Worm (Caenorhabditis elegans): ENCODE measurements around the gene nhr-12.

The nhr-12 gene

ce11 chrV:10091152-10091551, 7.3 kb upstream of the nhr-12 start, which contains the start of gene R04B5.11:
Gene R04B5.11, minus strand, starts transcription at chrV:10091252.
- TF ChIP-seq chd-7 (tag; optimal IDR thresholded peaks at IDR 0.05) (no peak), nhr-90 (tag; optimal IDR thresholded peaks at IDR 0.05) (no peak), Y95B8A.8 (GFP tag; IDR thresholded peaks at IDR 0.05) (no peak), ceh-91 (GFP tag; IDR thresholded peaks at IDR 0.05) (no peak), madf-6 (GFP tag; IDR thresholded peaks at IDR 0.05) (no peak), nfyb-1 (GFP tag; IDR thresholded peaks at IDR 0.05) (no peak), let-526 (GFP tag; IDR thresholded peaks at IDR 0.05) (no peak), hlh-12 (tag; optimal IDR thresholded peaks at IDR 0.05) (no peak), let-607 (tag; optimal IDR thresholded peaks at IDR 0.05) (no peak), hlh-26 (GFP tag; conservative IDR thresholded peaks at IDR 0.05) (no peak), B0336.3 (GFP tag; IDR thresholded peaks at IDR 0.05) (no peak), Y79H2A.3 (GFP tag; conservative IDR thresholded peaks at IDR 0.05) (no peak), zim-3 (tag; optimal IDR thresholded peaks at IDR 0.05) (no peak), cebp-2 (GFP tag; IDR thresholded peaks at IDR 0.05) (no peak), athp-1 (tag; optimal IDR thresholded peaks at IDR 0.05) (no peak), bed-1 (GFP tag; IDR thresholded peaks at IDR 0.05) (no peak)

- TF ChIP-seq aptf-3 (GFP tag; IDR thresholded peaks at IDR 0.05) (no peak), ztf-22 (GFP tag; optimal IDR thresholded peaks at IDR 0.05) (no peak), tlf-1 (GFP tag; optimal IDR thresholded peaks at IDR 0.05) (no peak), sdz-38 (tag; optimal IDR thresholded peaks at IDR 0.05) (no peak), Y53F4B.3 (GFP tag; IDR thresholded peaks at IDR 0.05) (no peak), ztf-18 (tag; optimal IDR thresholded peaks at IDR 0.05) (no peak), nfya-1 (tag; optimal IDR thresholded peaks at IDR 0.05; ENCODE audit: borderline replicate concordance, insufficient read depth) (no peak), xnd-1 (tag; optimal IDR thresholded peaks at IDR 0.05) (no peak), tbp1 (GFP tag; optimal IDR thresholded peaks at IDR 0.05) (no peak), ztf-25 (GFP tag; IDR thresholded peaks at IDR 0.05) (no peak), repo-1 (tag; optimal IDR thresholded peaks at IDR 0.05) (no peak), egl-18 (GFP tag; IDR thresholded peaks at IDR 0.05) (no peak), pbrm-1 (GFP tag; IDR thresholded peaks at IDR 0.05) (no peak), nhr-120 (GFP tag; IDR thresholded peaks at IDR 0.05) (no peak), dpl-1 (GFP tag; optimal IDR thresholded peaks at IDR 0.05) (no peak), F23B12.7 (tag; optimal IDR thresholded peaks at IDR 0.05; ENCODE audit: insufficient read depth) (no peak), nhr-27 (tag; optimal IDR thresholded peaks at IDR 0.05) (no peak), hmg-20 (GFP tag; IDR thresholded peaks at IDR 0.05) (no peak), attf-6 (GFP tag; IDR thresholded peaks at IDR 0.05) (no peak)
Observed at ce11 chrV:10090461-10090860, 6.6 kb upstream of the nhr-12 start, which contains the start of gene R04B5.7. Gene R04B5.7, minus strand, starts transcription at chrV:10090561.

DNA sequence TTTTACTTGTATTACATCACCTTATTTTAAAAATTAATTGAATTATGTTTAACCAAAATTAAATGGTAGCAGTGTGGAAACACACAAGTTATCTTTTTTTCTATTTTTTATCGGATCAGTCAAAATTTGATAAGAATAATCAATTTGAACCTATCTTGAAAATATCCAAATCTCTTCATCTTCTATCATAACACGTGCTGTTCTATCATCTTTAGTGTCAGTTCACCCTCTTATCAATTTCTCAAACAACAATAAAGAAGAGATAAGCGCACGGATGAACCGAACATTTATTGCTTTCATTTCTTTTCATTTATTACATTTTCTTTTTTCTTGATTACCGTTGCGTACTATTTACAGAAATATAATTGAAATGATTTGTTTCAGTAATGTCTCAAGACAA, 3.3 kb upstream of the nhr-12 start, which contains the start of gene R04B5.5:
TSS of gene R04B5.5 (plus strand) at position 378 of the 400 bp plus-strand sequence.
- TF ChIP-seq nhr-80 (tag; optimal IDR thresholded peaks at IDR 0.05) (peak; percentile 58), lin-40 (tag; optimal IDR thresholded peaks at IDR 0.05) (peak; percentile 33), B0035.1 (tag; optimal IDR thresholded peaks at IDR 0.05) (no peak), sdz-38 (tag; optimal IDR thresholded peaks at IDR 0.05) (no peak)

All from whole organism, young adult.